Fruit fly (Drosophila melanogaster) whole organism, embryonic: Measurements from ENCODE around the gene CG11155.

Experiments used
- Adf1 ChIP-seq: fragments of 200-800 bp; sonication (Bioruptor generic); IDR thresholded peaks from 2 replicates; pipeline ENCODE4 v1.3.6; 2022; ENCODE audit warnings: missing biosample characterization, missing genetic modification characterization
- Bteb2 ChIP-seq: fragments of 200-800 bp; sonication (Bioruptor generic); optimal IDR thresholded peaks from 2 replicates; lab custom pipeline; 2016; ENCODE audit warnings: missing biosample characterization, missing genetic modification characterization
- CG10267 ChIP-seq: fragments of 200-800 bp; sonication (Bioruptor generic); optimal IDR thresholded peaks from 2 replicates; lab custom pipeline; 2018; ENCODE audit warnings: missing biosample characterization, mild to moderate bottlenecking, missing genetic modification characterization, moderate library complexity
- CG10565 ChIP-seq: fragments of 200-800 bp; sonication (Bioruptor generic); optimal IDR thresholded peaks from 3 replicates; lab custom pipeline; 2016; ENCODE audit warnings: missing biosample characterization, mild to moderate bottlenecking, missing genetic modification characterization
- CG10979 ChIP-seq: fragments of 200-800 bp; sonication (Bioruptor generic); optimal IDR thresholded peaks from 2 replicates; lab custom pipeline; 2018; ENCODE audit warnings: missing biosample characterization, mild to moderate bottlenecking, missing genetic modification characterization, moderate library complexity
- CG11085 ChIP-seq: fragments of 200-800 bp; sonication (Bioruptor generic); IDR thresholded peaks from 2 replicates; pipeline ENCODE4 v1.3.6; 2022; ENCODE audit warnings: missing biosample characterization, missing genetic modification characterization
- CG13123 ChIP-seq: fragments of 200-800 bp; sonication (Bioruptor generic); optimal IDR thresholded peaks from 2 replicates; lab custom pipeline; 2016; ENCODE audit warnings: missing biosample characterization, missing genetic modification characterization
- CG13296 ChIP-seq: fragments of 200-800 bp; sonication (Bioruptor generic); optimal IDR thresholded peaks from 3 replicates; lab custom pipeline; 2018; ENCODE audit warnings: missing biosample characterization, mild to moderate bottlenecking, missing genetic modification characterization
- CG1529 ChIP-seq: fragments of 200-800 bp; sonication (Bioruptor generic); optimal IDR thresholded peaks from 3 replicates; lab custom pipeline; 2018; ENCODE audit warnings: missing biosample characterization, missing genetic modification characterization
- CG15601 ChIP-seq: fragments of 200-800 bp; sonication (Bioruptor generic); optimal IDR thresholded peaks from 3 replicates; lab custom pipeline; 2019; ENCODE audit warnings: missing biosample characterization, mild to moderate bottlenecking, missing genetic modification characterization, moderate library complexity
- CG16813 ChIP-seq: fragments of 200-800 bp; sonication (Bioruptor generic); IDR thresholded peaks from 3 replicates; pipeline ENCODE4 v1.3.6; 2022; ENCODE audit warnings: missing biosample characterization, missing genetic modification characterization; ENCODE audit not compliant: partially characterized antibody
- CG17186 ChIP-seq: fragments of 200-800 bp; sonication (Bioruptor generic); optimal IDR thresholded peaks from 3 replicates; lab custom pipeline; 2017; ENCODE audit warnings: missing biosample characterization, missing genetic modification reagents, missing genetic modification characterization
- CG17359 ChIP-seq: fragments of 200-800 bp; sonication (Bioruptor generic); optimal IDR thresholded peaks from 3 replicates; lab custom pipeline; 2018; ENCODE audit warnings: missing biosample characterization, mild to moderate bottlenecking, missing genetic modification characterization, moderate library complexity
- CG1832 ChIP-seq: fragments of 200-800 bp; sonication (Bioruptor generic); optimal IDR thresholded peaks from 2 replicates; lab custom pipeline; 2017; ENCODE audit warnings: missing biosample characterization, mild to moderate bottlenecking, missing genetic modification characterization, inconsistent platforms
- CG2202 ChIP-seq: fragments of 200-800 bp; sonication (Bioruptor generic); optimal IDR thresholded peaks from 2 replicates; lab custom pipeline; 2018; ENCODE audit warnings: missing biosample characterization, mild to moderate bottlenecking, missing genetic modification characterization
- CG3281 ChIP-seq: fragments of 200-800 bp; sonication (Bioruptor generic); optimal IDR thresholded peaks from 3 replicates; lab custom pipeline; 2017; ENCODE audit warnings: missing biosample characterization, mild to moderate bottlenecking, missing genetic modification characterization
- CG42726 ChIP-seq: fragments of 200-800 bp; sonication (Bioruptor generic); IDR thresholded peaks from 2 replicates; pipeline ENCODE4 v1.3.6; 2022; ENCODE audit warnings: missing biosample characterization, missing genetic modification characterization; ENCODE audit not compliant: partially characterized antibody
- CG4424 ChIP-seq: fragments of 200-800 bp; sonication (Bioruptor generic); optimal IDR thresholded peaks from 3 replicates; lab custom pipeline; 2016; ENCODE audit warnings: missing biosample characterization, missing genetic modification characterization
- CG6765 ChIP-seq: fragments of 200-800 bp; sonication (Bioruptor generic); optimal IDR thresholded peaks from 3 replicates; lab custom pipeline; 2017; ENCODE audit warnings: missing biosample characterization, mild to moderate bottlenecking, missing genetic modification characterization
- CG6854 ChIP-seq: fragments of 200-800 bp; sonication (Bioruptor generic); optimal IDR thresholded peaks from 3 replicates; lab custom pipeline; 2017; ENCODE audit warnings: missing biosample characterization, mild to moderate bottlenecking, missing genetic modification characterization
- CG8388 ChIP-seq: fragments of 200-800 bp; sonication (Bioruptor generic); optimal IDR thresholded peaks from 2 replicates; lab custom pipeline; 2019; ENCODE audit warnings: missing biosample characterization, mild to moderate bottlenecking, missing genetic modification characterization, moderate library complexity
- CG8944 ChIP-seq: fragments of 200-800 bp; sonication (Bioruptor generic); optimal IDR thresholded peaks from 3 replicates; lab custom pipeline; 2016; ENCODE audit warnings: missing biosample characterization, missing genetic modification characterization
- CG9437 ChIP-seq: fragments of 200-800 bp; sonication (Bioruptor generic); optimal IDR thresholded peaks from 2 replicates; lab custom pipeline; 2018; ENCODE audit warnings: missing biosample characterization, mild to moderate bottlenecking, missing genetic modification characterization
- Dip3 ChIP-seq: fragments of 200-800 bp; sonication (Bioruptor generic); optimal IDR thresholded peaks from 3 replicates; lab custom pipeline; 2016; ENCODE audit warnings: missing biosample characterization, missing genetic modification characterization
- Kr ChIP-seq: fragments of 200-800 bp; sonication (Bioruptor generic); optimal IDR thresholded peaks from 2 replicates; lab custom pipeline; 2017; ENCODE audit warnings: missing biosample characterization, mild to moderate bottlenecking, missing genetic modification characterization
- MESR4 ChIP-seq: fragments of 200-800 bp; sonication (Bioruptor generic); optimal IDR thresholded peaks from 2 replicates; lab custom pipeline; 2018; ENCODE audit warnings: missing biosample characterization, mild to moderate bottlenecking, missing genetic modification characterization, moderate library complexity
- Mrtf ChIP-seq: fragments of 200-800 bp; sonication (Bioruptor generic); IDR thresholded peaks from 3 replicates; pipeline ENCODE4 v1.3.6; 2022; ENCODE audit warnings: missing biosample characterization, missing genetic modification characterization
- Neu2 ChIP-seq: fragments of 200-800 bp; sonication (Bioruptor generic); optimal IDR thresholded peaks from 3 replicates; lab custom pipeline; 2016; ENCODE audit warnings: missing biosample characterization, missing genetic modification characterization, borderline replicate concordance
- Sox102F ChIP-seq: fragments of 200-800 bp; sonication (Bioruptor generic); optimal IDR thresholded peaks from 2 replicates; lab custom pipeline; 2018; ENCODE audit warnings: missing biosample characterization, mild to moderate bottlenecking, missing genetic modification characterization, moderate library complexity
- Spps ChIP-seq: fragments of 200-800 bp; sonication (Bioruptor generic); optimal IDR thresholded peaks from 2 replicates; lab custom pipeline; 2018; ENCODE audit warnings: missing biosample characterization, mild to moderate bottlenecking, missing genetic modification characterization
- Trl ChIP-seq, 3 experiments: fragments of >200 bp in 2 of 3; fragments of 200-800 bp in 1 of 3; sonication (Bioruptor generic) in 1 of 3; optimal IDR thresholded peaks; 2 replicates in 1 of 3; 3 replicates in 2 of 3; lab custom pipeline; 2016 to 2017; ENCODE audit warnings: missing biosample characterization in 1 of 3, missing genetic modification characterization in 1 of 3
- Usf ChIP-seq: fragments of 200-800 bp; sonication (Bioruptor generic); optimal IDR thresholded peaks from 2 replicates; lab custom pipeline; 2017; ENCODE audit warnings: missing genotype, missing biosample characterization, missing genetic modification characterization
- amos ChIP-seq: fragments of 200-800 bp; sonication (Bioruptor generic); IDR thresholded peaks from 2 replicates; pipeline ENCODE4 v1.3.6; 2022; ENCODE audit warnings: missing biosample characterization, missing genetic modification characterization; ENCODE audit not compliant: partially characterized antibody
- caup ChIP-seq: fragments of 200-800 bp; sonication (Bioruptor generic); optimal IDR thresholded peaks from 3 replicates; lab custom pipeline; 2017; ENCODE audit warnings: missing biosample characterization, mild to moderate bottlenecking, missing genetic modification characterization, moderate library complexity; ENCODE audit not compliant: severe bottlenecking
- crc ChIP-seq: fragments of 200-800 bp; sonication (Bioruptor generic); optimal IDR thresholded peaks from 2 replicates; lab custom pipeline; 2016; ENCODE audit warnings: missing biosample characterization, missing genetic modification characterization
- disco-r ChIP-seq: fragments of 200-800 bp; sonication (Bioruptor generic); optimal IDR thresholded peaks from 2 replicates; lab custom pipeline; 2016; ENCODE audit warnings: missing biosample characterization, missing genetic modification characterization
- dmrt11E ChIP-seq: fragments of 200-800 bp; sonication (Bioruptor generic); optimal IDR thresholded peaks from 3 replicates; lab custom pipeline; 2018; ENCODE audit warnings: missing biosample characterization, mild to moderate bottlenecking, missing genetic modification characterization, moderate library complexity
- dmrt99B ChIP-seq: fragments of 200-800 bp; sonication (Bioruptor generic); optimal IDR thresholded peaks from 2 replicates; lab custom pipeline; 2018; ENCODE audit warnings: missing biosample characterization, mild to moderate bottlenecking, missing genetic modification characterization, moderate library complexity
- fd96Cb ChIP-seq: fragments of 200-800 bp; sonication (Bioruptor generic); optimal IDR thresholded peaks from 2 replicates; lab custom pipeline; 2018; ENCODE audit warnings: missing biosample characterization, mild to moderate bottlenecking, missing genetic modification characterization, moderate library complexity
- grn ChIP-seq: fragments of 200-800 bp; sonication (Bioruptor generic); optimal IDR thresholded peaks from 3 replicates; lab custom pipeline; 2017; ENCODE audit warnings: missing biosample characterization, missing genetic modification characterization
- odd ChIP-seq: fragments of 200-800 bp; sonication (Bioruptor generic); optimal IDR thresholded peaks from 2 replicates; lab custom pipeline; 2017; ENCODE audit warnings: missing biosample characterization, mild to moderate bottlenecking, missing genetic modification characterization
- p53 ChIP-seq: fragments of 200-800 bp; sonication (Bioruptor generic); optimal IDR thresholded peaks from 2 replicates; lab custom pipeline; 2016; ENCODE audit warnings: missing biosample characterization, missing genetic modification characterization
- pho ChIP-seq: fragments of 200-800 bp; sonication (Bioruptor generic); optimal IDR thresholded peaks from 2 replicates; lab custom pipeline; 2016; ENCODE audit warnings: missing biosample characterization, missing genetic modification characterization
- pum ChIP-seq: fragments of 200-800 bp; sonication (Bioruptor generic); optimal IDR thresholded peaks from 2 replicates; lab custom pipeline; 2016; ENCODE audit warnings: missing biosample characterization, missing genetic modification characterization
- pzg ChIP-seq: fragments of 200-800 bp; sonication (Bioruptor generic); optimal IDR thresholded peaks from 3 replicates; lab custom pipeline; 2018; ENCODE audit warnings: missing biosample characterization, mild to moderate bottlenecking, missing genetic modification characterization, moderate library complexity
- tio ChIP-seq: fragments of 200-800 bp; sonication (Bioruptor generic); optimal IDR thresholded peaks from 2 replicates; lab custom pipeline; 2017; ENCODE audit warnings: missing biosample characterization, missing genetic modification characterization, inconsistent platforms
- zfh2 ChIP-seq: fragments of 200-800 bp; sonication (Bioruptor generic); optimal IDR thresholded peaks from 2 replicates; lab custom pipeline; 2016; ENCODE audit warnings: missing biosample characterization, missing genetic modification characterization

The CG11155 gene

dm6 chr4:1112867-1113769 lies 13.3 kb upstream of the CG11155 start (continued):
- TF ChIP-seq amos (no peak), dmrt99B (no peak), CG8944 (peak; percentile 92), Neu2 (GFP tag; lab: Kevin White, UChicago) (no peak), Sox102F (GFP tag; lab: Kevin White, UChicago) (no peak), MESR4 (GFP tag; lab: Kevin White, UChicago) (peak; percentile 40), grn (GFP tag; lab: Kevin White, UChicago) (peak; percentile 84), CG1832 (GFP tag; lab: Kevin White, UChicago) (no peak), tio (GFP tag; lab: Kevin White, UChicago) (peak; percentile 92), dmrt11E (peak; percentile 95), CG1529 (peak; percentile 92), CG10979 (tag; lab: Kevin White, UChicago) (peak; percentile 94), CG9437 (GFP tag; lab: Kevin White, UChicago) (peak; percentile 77), zfh2 (GFP tag; lab: Kevin White, UChicago) (peak; percentile 87), CG10565 (GFP tag; lab: Kevin White, UChicago) (peak; percentile 81), Trl (optimal IDR thresholded peaks at IDR 0.05; lab: Kevin White, UChicago) (no peak), Trl (GFP tag; optimal IDR thresholded peaks at IDR 0.05; lab: Kevin White, UChicago) (peak; percentile 94), CG17186 (GFP tag; lab: Kevin White, UChicago) (peak; percentile 47), Kr (no peak), CG3281 (peak; percentile 85), Spps (tag; lab: Kevin White, UChicago) (peak; percentile 87), CG2202 (tag; lab: Kevin White, UChicago) (peak; percentile 87), Dip3 (GFP tag; lab: Kevin White, UChicago) (peak; percentile 89), CG42726 (GFP tag; lab: Robert Waterston, UW) (no peak), CG8388 (GFP tag; lab: Kevin White, UChicago) (peak; percentile 95), pum (GFP tag; lab: Kevin White, UChicago) (peak; percentile 92), Adf1 (peak; percentile 66; the same call in 1 of the 2 replicates), pho (GFP tag; lab: Kevin White, UChicago) (peak; percentile 90), CG13123 (GFP tag; lab: Kevin White, UChicago) (peak; percentile 76), odd (peak; percentile 83), Bteb2 (GFP tag; lab: Kevin White, UChicago) (peak; percentile 93), pzg (no peak), p53 (GFP tag; lab: Kevin White, UChicago) (peak; percentile 85), CG17359 (tag; lab: Kevin White, UChicago) (peak; percentile 94), crc (GFP tag; lab: Kevin White, UChicago) (peak; percentile 91), Mrtf (GFP tag; lab: Robert Waterston, UW) (no peak), CG10267 (peak; percentile 87), caup (peak; percentile 87), CG4424 (GFP tag; lab: Kevin White, UChicago) (peak; percentile 93), CG13296 (GFP tag; lab: Kevin White, UChicago) (peak; percentile 77), Usf (GFP tag; lab: Kevin White, UChicago) (peak; percentile 66), disco-r (GFP tag; lab: Kevin White, UChicago) (peak; percentile 85), CG6854 (GFP tag; lab: Kevin White, UChicago) (peak; percentile 83), CG11085 (GFP tag; lab: Robert Waterston, UW) (peak; percentile 79; the same call in 1 of the 2 replicates), CG16813 (GFP tag; lab: Robert Waterston, UW) (no peak), fd96Cb (tag; lab: Kevin White, UChicago) (peak; percentile 94), CG15601 (tag; lab: Kevin White, UChicago) (peak; percentile 89), CG6765 (GFP tag; lab: Kevin White, UChicago) (peak; percentile 73)
